Worm (Caenorhabditis elegans) whole organism, L2 larva: ENCODE data around the gene ssp-34.

ENCODE experiments used
- aly-2 ChIP-seq: fragments of 150-350 bp; optimal IDR thresholded peaks from 2 replicates; lab custom pipeline; 2014; ENCODE audit warnings: missing biosample characterization, missing genetic modification characterization
- egl-27 ChIP-seq: sonication (generic microtip); optimal IDR thresholded peaks from 3 replicates; lab custom pipeline; 2017; ENCODE audit warnings: missing biosample characterization, missing genetic modification reagents, missing genetic modification characterization
- mab-5 ChIP-seq: fragments of 150-350 bp; optimal IDR thresholded peaks from 2 replicates; lab custom pipeline; 2014; ENCODE audit warnings: missing biosample characterization, missing genetic modification characterization
- skn-1 ChIP-seq: sonication (generic microtip); optimal IDR thresholded peaks from 2 replicates; lab custom pipeline; 2017; ENCODE audit warnings: missing biosample characterization, missing genetic modification characterization

DNA sequence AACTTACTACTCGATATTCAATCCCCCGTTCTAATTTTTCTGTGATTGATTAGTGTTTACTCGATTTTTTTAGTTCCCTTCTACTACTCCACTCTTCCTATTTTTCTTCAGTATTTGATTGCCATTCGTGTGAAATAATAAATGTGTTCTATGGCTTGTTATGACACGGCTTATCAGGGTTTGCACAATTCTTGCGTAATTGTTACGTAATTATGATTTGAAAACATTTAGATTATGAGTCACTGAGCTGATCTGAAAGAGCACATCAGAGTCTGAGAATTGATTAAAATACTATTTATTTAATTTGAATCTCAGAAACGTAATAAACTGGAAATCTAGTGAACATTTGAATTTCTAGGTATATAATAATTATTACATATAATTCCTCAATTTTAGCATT lies 39.2 kb upstream of the ssp-34 start:
- TF ChIP-seq egl-27 (tag; lab: Kevin White, UChicago) (no peak), mab-5 (no peak), skn-1 (tag; lab: Kevin White, UChicago) (no peak), aly-2 (no peak)
